Fruit fly (Drosophila melanogaster) whole organism, prepupa: ENCODE data around the gene CG44227.

Experiments
- Blimp-1 ChIP-seq: fragments of 200-800 bp; sonication (Bioruptor generic); optimal IDR thresholded peaks from 3 replicates; lab custom pipeline; 2017; ENCODE audit warnings: missing biosample characterization, missing genetic modification characterization, mild to moderate bottlenecking, moderate library complexity, missing genetic modification reagents
- CG10669 ChIP-seq: fragments of 200-800 bp; sonication (Bioruptor generic); optimal IDR thresholded peaks from 3 replicates; lab custom pipeline; 2018; ENCODE audit warnings: missing biosample characterization, mild to moderate bottlenecking, missing genetic modification characterization, moderate library complexity
- CG11294 ChIP-seq: fragments of 200-800 bp; sonication (Bioruptor generic); IDR thresholded peaks from 2 replicates; pipeline ENCODE4 v1.3.6; 2022; ENCODE audit warnings: missing biosample characterization, missing genetic modification characterization
- CG11762 ChIP-seq: fragments of 200-800 bp; sonication (Bioruptor generic); optimal IDR thresholded peaks from 3 replicates; lab custom pipeline; 2016; ENCODE audit warnings: missing biosample characterization, missing genetic modification characterization; ENCODE audit not compliant: insufficient read depth
- CG11902 ChIP-seq: fragments of 200-800 bp; sonication (Bioruptor generic); optimal IDR thresholded peaks from 3 replicates; lab custom pipeline; 2016; ENCODE audit warnings: missing biosample characterization, missing genetic modification characterization
- CG15336 ChIP-seq: fragments of 200-800 bp; sonication (Bioruptor generic); IDR thresholded peaks from 2 replicates; pipeline ENCODE4 v1.3.6; 2022; ENCODE audit warnings: missing biosample characterization, missing genetic modification characterization
- CG1621 ChIP-seq: fragments of 200-800 bp; sonication (Bioruptor generic); optimal IDR thresholded peaks from 3 replicates; lab custom pipeline; 2018; ENCODE audit warnings: missing biosample characterization, mild to moderate bottlenecking, missing genetic modification characterization
- CG16779 ChIP-seq: fragments of 200-800 bp; sonication (Bioruptor generic); optimal IDR thresholded peaks from 3 replicates; lab custom pipeline; 2017; ENCODE audit warnings: missing biosample characterization, mild to moderate bottlenecking, missing genetic modification characterization
- CG32006 ChIP-seq: fragments of 200-800 bp; sonication (Bioruptor generic); optimal IDR thresholded peaks from 3 replicates; lab custom pipeline; 2017; ENCODE audit warnings: missing biosample characterization, mild to moderate bottlenecking, missing genetic modification characterization
- CG34406 ChIP-seq: fragments of 200-800 bp; sonication (Bioruptor generic); optimal IDR thresholded peaks from 3 replicates; lab custom pipeline; 2016; ENCODE audit warnings: missing biosample characterization, missing genetic modification characterization
- CG3919 ChIP-seq: fragments of 200-800 bp; sonication (Bioruptor generic); optimal IDR thresholded peaks from 3 replicates; lab custom pipeline; 2016; ENCODE audit warnings: missing biosample characterization, missing genetic modification characterization
- CG4318 ChIP-seq: fragments of 200-800 bp; sonication (Bioruptor generic); optimal IDR thresholded peaks from 3 replicates; lab custom pipeline; 2017; ENCODE audit warnings: missing biosample characterization, mild to moderate bottlenecking, missing genetic modification characterization
- CG6163 ChIP-seq: fragments of 200-800 bp; sonication (Bioruptor generic); IDR thresholded peaks from 3 replicates; pipeline ENCODE4 v1.3.6; 2022; ENCODE audit warnings: missing biosample characterization, missing genetic modification characterization
- CG6276 ChIP-seq: fragments of 200-800 bp; sonication (Bioruptor generic); optimal IDR thresholded peaks from 2 replicates; lab custom pipeline; 2017; ENCODE audit warnings: missing biosample characterization, mild to moderate bottlenecking, missing genetic modification characterization
- CG6792 ChIP-seq: fragments of 200-800 bp; sonication (Bioruptor generic); optimal IDR thresholded peaks from 3 replicates; lab custom pipeline; 2016; ENCODE audit warnings: missing biosample characterization, missing genetic modification characterization
- CG6808 ChIP-seq: fragments of 200-800 bp; sonication (Bioruptor generic); optimal IDR thresholded peaks from 3 replicates; lab custom pipeline; 2017; ENCODE audit warnings: missing biosample characterization, missing genetic modification characterization, mild to moderate bottlenecking, moderate library complexity, missing genetic modification reagents
- CG6854 ChIP-seq: fragments of 200-800 bp; sonication (Bioruptor generic); optimal IDR thresholded peaks from 2 replicates; lab custom pipeline; 2017; ENCODE audit warnings: missing biosample characterization, mild to moderate bottlenecking, missing genetic modification characterization
- CG7368 ChIP-seq: fragments of 200-800 bp; sonication (Bioruptor generic); optimal IDR thresholded peaks from 3 replicates; lab custom pipeline; 2016; ENCODE audit warnings: missing biosample characterization, missing genetic modification characterization
- CG8119 ChIP-seq: fragments of 200-800 bp; sonication (Bioruptor generic); IDR thresholded peaks from 3 replicates; pipeline ENCODE4 v1.3.6; 2022; ENCODE audit warnings: missing biosample characterization, missing genetic modification characterization
- CG8319 ChIP-seq: fragments of 200-800 bp; sonication (Bioruptor generic); optimal IDR thresholded peaks from 3 replicates; lab custom pipeline; 2016; ENCODE audit warnings: missing biosample characterization, missing genetic modification characterization
- CG8632 ChIP-seq: fragments of 200-800 bp; sonication (Bioruptor generic); optimal IDR thresholded peaks from 3 replicates; lab custom pipeline; 2016; ENCODE audit warnings: missing biosample characterization, missing genetic modification characterization
- CG9139 ChIP-seq: fragments of 200-800 bp; sonication (Bioruptor generic); optimal IDR thresholded peaks from 3 replicates; lab custom pipeline; 2017; ENCODE audit warnings: missing biosample characterization, mild to moderate bottlenecking, missing genetic modification characterization
- Eip75B ChIP-seq: fragments of 200-800 bp; sonication (Bioruptor generic); optimal IDR thresholded peaks from 3 replicates; lab custom pipeline; 2016; ENCODE audit warnings: missing biosample characterization, missing genetic modification characterization
- Eip78C ChIP-seq: fragments of 200-800 bp; sonication (Bioruptor generic); peaks from one replicate; lab custom pipeline; 2016; ENCODE audit warnings: missing biosample characterization, missing genetic modification characterization
- Ets96B ChIP-seq: fragments of 200-800 bp; optimal IDR thresholded peaks from 2 replicates; lab custom pipeline; 2019; ENCODE audit warnings: missing biosample characterization, mild to moderate bottlenecking, missing genetic modification characterization, moderate library complexity
- Gug ChIP-seq: fragments of 200-800 bp; sonication (Bioruptor generic); IDR thresholded peaks from 2 replicates; pipeline ENCODE4 v1.3.6; 2022; ENCODE audit warnings: missing biosample characterization, missing genetic modification characterization
- Hr38 ChIP-seq: sonication (Bioruptor generic); optimal IDR thresholded peaks from 2 replicates; lab custom pipeline; 2016; ENCODE audit warnings: missing biosample characterization, missing genetic modification characterization
- Hr39 ChIP-seq: fragments of 200-800 bp; sonication (Bioruptor generic); optimal IDR thresholded peaks from 2 replicates; lab custom pipeline; 2016; ENCODE audit warnings: missing biosample characterization, missing genetic modification characterization
- Hr4 ChIP-seq: fragments of 200-800 bp; sonication (Bioruptor generic); optimal IDR thresholded peaks from 3 replicates; lab custom pipeline; 2016; ENCODE audit warnings: missing biosample characterization, missing genetic modification characterization
- Lpt ChIP-seq: fragments of 200-800 bp; sonication (Bioruptor generic); optimal IDR thresholded peaks from 3 replicates; lab custom pipeline; 2016; ENCODE audit warnings: missing biosample characterization, missing genetic modification characterization
- Met ChIP-seq: fragments of 200-800 bp; sonication (Bioruptor generic); optimal IDR thresholded peaks from 3 replicates; lab custom pipeline; 2016; ENCODE audit warnings: missing biosample characterization, missing genetic modification characterization
- Smox ChIP-seq: fragments of 200-800 bp; sonication (Bioruptor generic); optimal IDR thresholded peaks from 3 replicates; lab custom pipeline; 2016; ENCODE audit warnings: missing biosample characterization, missing genetic modification characterization
- Sox102F ChIP-seq: fragments of 200-800 bp; sonication (Bioruptor generic); optimal IDR thresholded peaks from 2 replicates; lab custom pipeline; 2016; ENCODE audit warnings: missing biosample characterization, mild to moderate bottlenecking, missing genetic modification characterization
- Sox14 ChIP-seq: fragments of 200-800 bp; sonication (Bioruptor generic); optimal IDR thresholded peaks from 3 replicates; lab custom pipeline; 2016; ENCODE audit warnings: missing biosample characterization, missing genetic modification characterization
- Sox15 ChIP-seq: fragments of 200-800 bp; sonication (Bioruptor generic); optimal IDR thresholded peaks from 3 replicates; lab custom pipeline; 2016; ENCODE audit warnings: missing biosample characterization, missing genetic modification characterization
- achi ChIP-seq: fragments of 200-800 bp; sonication (Bioruptor generic); optimal IDR thresholded peaks from 3 replicates; lab custom pipeline; 2016; ENCODE audit warnings: missing biosample characterization, missing genetic modification characterization
- cyc ChIP-seq: fragments of 200-800 bp; sonication (Bioruptor generic); optimal IDR thresholded peaks from 3 replicates; lab custom pipeline; 2016; ENCODE audit warnings: missing biosample characterization, missing genetic modification characterization
- dsx ChIP-seq: fragments of 200-800 bp; optimal IDR thresholded peaks from 3 replicates; lab custom pipeline; 2019; ENCODE audit warnings: missing biosample characterization, mild to moderate bottlenecking, missing genetic modification characterization, moderate library complexity; ENCODE audit not compliant: poor library complexity, severe bottlenecking
- eg ChIP-seq: fragments of 200-800 bp; sonication (Bioruptor generic); IDR thresholded peaks from 3 replicates; pipeline ENCODE4 v1.3.6; 2022; ENCODE audit warnings: missing biosample characterization, missing genetic modification characterization
- esn ChIP-seq: fragments of 200-800 bp; sonication (Bioruptor generic); optimal IDR thresholded peaks from 2 replicates; lab custom pipeline; 2016; ENCODE audit warnings: missing biosample characterization, mild to moderate bottlenecking, missing genetic modification characterization, moderate library complexity
- fd59A ChIP-seq: fragments of 200-800 bp; sonication (Bioruptor generic); optimal IDR thresholded peaks from 2 replicates; lab custom pipeline; 2017; ENCODE audit warnings: missing biosample characterization, mild to moderate bottlenecking, missing genetic modification characterization, missing genetic modification reagents
- fd85E ChIP-seq: fragments of 200-800 bp; sonication (Bioruptor generic); optimal IDR thresholded peaks from 3 replicates; lab custom pipeline; 2016; ENCODE audit warnings: missing biosample characterization, missing genetic modification characterization
- fkh ChIP-seq: fragments of 200-800 bp; sonication (Bioruptor generic); optimal IDR thresholded peaks from 3 replicates; lab custom pipeline; 2017; ENCODE audit warnings: missing biosample characterization, mild to moderate bottlenecking, missing genetic modification characterization, moderate library complexity
- lz ChIP-seq: fragments of 200-800 bp; sonication (Bioruptor generic); optimal IDR thresholded peaks from 3 replicates; lab custom pipeline; 2016; ENCODE audit warnings: missing biosample characterization, missing genetic modification characterization
- net ChIP-seq: fragments of 200-800 bp; sonication (Bioruptor generic); optimal IDR thresholded peaks from 3 replicates; lab custom pipeline; 2016; ENCODE audit warnings: missing biosample characterization, missing genetic modification characterization
- pdm3 ChIP-seq: fragments of 200-800 bp; sonication (Bioruptor generic); optimal IDR thresholded peaks from 3 replicates; lab custom pipeline; 2016; ENCODE audit warnings: missing biosample characterization, missing genetic modification characterization
- salr ChIP-seq, 2 experiments: fragments of 200-800 bp; sonication (Bioruptor generic); optimal IDR thresholded peaks; 3 replicates each; lab custom pipeline; 2016 to 2018; ENCODE audit warnings: missing biosample characterization in 2 of 2, missing genetic modification characterization in 2 of 2, mild to moderate bottlenecking in 1 of 2
- spab ChIP-seq: fragments of 200-800 bp; sonication (Bioruptor generic); optimal IDR thresholded peaks from 2 replicates; lab custom pipeline; 2017; ENCODE audit warnings: missing biosample characterization, mild to moderate bottlenecking, missing genetic modification characterization, missing genetic modification reagents
- ss ChIP-seq, 2 experiments: fragments of 200-800 bp; sonication (Bioruptor generic); optimal IDR thresholded peaks; 2 replicates in 1 of 2; 3 replicates in 1 of 2; lab custom pipeline; 2017 to 2018; ENCODE audit warnings: mild to moderate bottlenecking in 2 of 2, missing biosample characterization in 2 of 2, missing genetic modification characterization in 2 of 2, moderate library complexity in 1 of 2
- svp ChIP-seq: fragments of 200-800 bp; sonication (Bioruptor generic); peaks from one replicate; lab custom pipeline; 2016; ENCODE audit warnings: missing biosample characterization, missing genetic modification characterization
- topi ChIP-seq: fragments of 200-800 bp; sonication (Bioruptor generic); optimal IDR thresholded peaks from 3 replicates; lab custom pipeline; 2016; ENCODE audit warnings: missing biosample characterization, missing genetic modification characterization
- vri ChIP-seq: fragments of 200-800 bp; sonication (Bioruptor generic); optimal IDR thresholded peaks from 3 replicates; lab custom pipeline; 2016; ENCODE audit warnings: missing biosample characterization, mild to moderate bottlenecking, missing genetic modification characterization

Gene CG44227

DNA sequence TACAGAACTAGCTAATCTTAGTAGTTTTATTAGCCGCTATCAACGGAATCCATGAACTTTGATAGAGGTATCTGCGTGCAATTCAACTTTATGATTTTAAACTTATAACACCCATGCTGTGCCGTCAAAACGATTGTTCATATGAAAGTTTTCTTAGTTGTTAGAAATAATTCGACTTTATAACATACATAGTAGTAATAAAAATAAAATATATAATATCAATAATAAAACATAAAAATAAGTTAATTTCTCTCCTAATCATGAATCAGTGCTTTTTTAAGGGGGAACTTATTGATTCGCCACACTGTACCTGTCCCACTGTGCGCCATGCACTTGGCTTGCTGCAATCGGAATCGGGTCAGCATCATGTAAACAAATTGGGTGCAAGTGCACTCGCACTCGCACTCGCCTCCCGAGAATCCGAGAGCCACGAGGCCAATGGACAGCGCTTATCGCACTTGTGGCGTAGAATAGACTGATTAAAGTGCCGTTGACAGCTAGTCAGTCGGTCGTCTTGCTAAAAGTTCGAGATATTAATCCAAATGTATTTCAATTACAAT, 27.0 kb upstream of the CG44227 start:
- TF ChIP-seq eg (GFP tag; lab: Robert Waterston, UW): no peak
- TF ChIP-seq lz: no peak
- TF ChIP-seq esn (GFP tag; lab: Kevin White, UChicago): no peak
- no peak for TF ChIP-seq CG6792
- peak; percentile 92 for TF ChIP-seq svp
- TF ChIP-seq ss (GFP tag; optimal IDR thresholded peaks at IDR 0.05; lab: Kevin White, UChicago): no peak
- no peak for TF ChIP-seq CG32006
- no peak for TF ChIP-seq Hr39 (GFP tag; lab: Kevin White, UChicago)
- peak; percentile 34 for TF ChIP-seq Eip75B (GFP tag; lab: Kevin White, UChicago)
- TF ChIP-seq CG11902 (GFP tag; lab: Kevin White, UChicago): no peak
- TF ChIP-seq CG6854: no peak
- no peak for TF ChIP-seq Lpt (GFP tag; lab: Kevin White, UChicago)
- peak; percentile 42 for TF ChIP-seq Eip78C (GFP tag; lab: Kevin White, UChicago)
- TF ChIP-seq Hr4 (GFP tag; lab: Kevin White, UChicago): no peak
- TF ChIP-seq vri (GFP tag; lab: Kevin White, UChicago): peak; percentile 42
- no peak for TF ChIP-seq Sox14 (GFP tag; lab: Kevin White, UChicago)
- no peak for TF ChIP-seq Sox15 (GFP tag; lab: Kevin White, UChicago)
- peak; percentile 76 for TF ChIP-seq CG6163 (GFP tag; lab: Robert Waterston, UW)
- TF ChIP-seq CG7368: no peak
- no peak for TF ChIP-seq cyc
- TF ChIP-seq achi (GFP tag; lab: Kevin White, UChicago): no peak
- TF ChIP-seq topi (GFP tag; lab: Kevin White, UChicago): no peak
- peak; percentile 21 for TF ChIP-seq Met (GFP tag; lab: Kevin White, UChicago)
- TF ChIP-seq spab (GFP tag; lab: Kevin White, UChicago): no peak
- no peak for TF ChIP-seq Ets96B (tag; lab: Kevin White, UChicago)
- TF ChIP-seq Hr38: no peak
- TF ChIP-seq salr (GFP tag; optimal IDR thresholded peaks at IDR 0.05; lab: Kevin White, UChicago): no peak
- no peak for TF ChIP-seq CG9139 (GFP tag; lab: Kevin White, UChicago)
- TF ChIP-seq CG3919 (GFP tag; lab: Kevin White, UChicago): peak; percentile 6
- peak; percentile 8 for TF ChIP-seq net (GFP tag; lab: Kevin White, UChicago)
- TF ChIP-seq CG11762 (GFP tag; lab: Kevin White, UChicago): no peak
- TF ChIP-seq CG34406 (GFP tag; lab: Kevin White, UChicago): no peak
- TF ChIP-seq CG6276: peak; percentile 7
- no peak for TF ChIP-seq Gug (GFP tag; lab: Robert Waterston, UW)
- no peak for TF ChIP-seq CG10669 (GFP tag; lab: Kevin White, UChicago)
- peak; percentile 19; the same call in 1 of the 2 replicates for TF ChIP-seq CG15336 (GFP tag; lab: Robert Waterston, UW)
- TF ChIP-seq Smox (GFP tag; lab: Kevin White, UChicago): no peak
- no peak for TF ChIP-seq CG4318 (GFP tag; lab: Kevin White, UChicago)
- TF ChIP-seq Sox102F (GFP tag; lab: Kevin White, UChicago): no peak
- TF ChIP-seq fkh (GFP tag; lab: Kevin White, UChicago): no peak
- TF ChIP-seq CG1621 (tag; lab: Kevin White, UChicago): no peak
- no peak for TF ChIP-seq dsx
- TF ChIP-seq CG6808 (GFP tag; lab: Kevin White, UChicago): no peak
- TF ChIP-seq CG8119 (GFP tag; lab: Robert Waterston, UW): peak; percentile 24; the same call in 2 of the 3 replicates
- no peak for TF ChIP-seq fd59A (GFP tag; lab: Kevin White, UChicago)
- no peak for TF ChIP-seq CG8632
- no peak for TF ChIP-seq fd85E (GFP tag; lab: Kevin White, UChicago)
- no peak for TF ChIP-seq CG8319 (GFP tag; lab: Kevin White, UChicago)
- no peak for TF ChIP-seq Blimp-1 (GFP tag; lab: Kevin White, UChicago)
- TF ChIP-seq CG16779 (tag; lab: Kevin White, UChicago): peak; percentile 15
- no peak for TF ChIP-seq CG11294
- no peak for TF ChIP-seq pdm3 (GFP tag; lab: Kevin White, UChicago)
